Fruit fly (Drosophila melanogaster) whole organism, embryonic: ENCODE data around the gene CG31176.

Source experiments
- ATbp ChIP-seq: fragments of 200-800 bp; sonication (Bioruptor generic); optimal IDR thresholded peaks from 2 replicates; lab custom pipeline; 2017; ENCODE audit warnings: missing biosample characterization, mild to moderate bottlenecking, missing genetic modification characterization, missing genetic modification reagents
- BEAF-32 ChIP-seq: fragments of 200-800 bp; sonication (Bioruptor generic); optimal IDR thresholded peaks from 3 replicates; lab custom pipeline; 2017; ENCODE audit warnings: missing biosample characterization, missing genetic modification characterization, mild to moderate bottlenecking, moderate library complexity, missing genetic modification reagents
- CG10431 ChIP-seq: fragments of 200-800 bp; sonication (Bioruptor generic); optimal IDR thresholded peaks from 3 replicates; lab custom pipeline; 2018; ENCODE audit warnings: missing biosample characterization, mild to moderate bottlenecking, missing genetic modification characterization
- CG11504 ChIP-seq: fragments of 200-800 bp; sonication (Bioruptor generic); optimal IDR thresholded peaks from 3 replicates; lab custom pipeline; 2019; ENCODE audit warnings: missing biosample characterization, mild to moderate bottlenecking, missing genetic modification characterization, moderate library complexity
- CG11695 ChIP-seq: fragments of 200-800 bp; sonication (Bioruptor generic); IDR thresholded peaks from 3 replicates; pipeline ENCODE4 v1.3.6; 2022; ENCODE audit warnings: missing biosample characterization, missing genetic modification characterization
- CG12219 ChIP-seq: fragments of 200-800 bp; sonication (Bioruptor generic); optimal IDR thresholded peaks from 3 replicates; lab custom pipeline; 2018; ENCODE audit warnings: missing biosample characterization, mild to moderate bottlenecking, missing genetic modification characterization
- CG15011 ChIP-seq: fragments of 200-800 bp; sonication (Bioruptor generic); optimal IDR thresholded peaks from 3 replicates; lab custom pipeline; 2018; ENCODE audit warnings: missing biosample characterization, mild to moderate bottlenecking, missing genetic modification characterization
- CG1603 ChIP-seq: fragments of 200-800 bp; sonication (Bioruptor generic); optimal IDR thresholded peaks from 2 replicates; lab custom pipeline; 2019; ENCODE audit warnings: missing biosample characterization, mild to moderate bottlenecking, missing genetic modification characterization, moderate library complexity
- CG17328 ChIP-seq: fragments of 200-800 bp; sonication (Bioruptor generic); IDR thresholded peaks from 2 replicates; pipeline ENCODE4 v1.3.6; 2022; ENCODE audit warnings: missing biosample characterization, missing genetic modification characterization
- CG17612 ChIP-seq: fragments of 200-800 bp; sonication (Bioruptor generic); IDR thresholded peaks from 2 replicates; pipeline ENCODE4 v1.3.6; 2022; ENCODE audit warnings: missing biosample characterization, missing genetic modification characterization
- CG17829 ChIP-seq: fragments of 200-800 bp; optimal IDR thresholded peaks from 2 replicates; lab custom pipeline; 2019; ENCODE audit warnings: missing biosample characterization, mild to moderate bottlenecking, missing genetic modification characterization, moderate library complexity
- CG2199 ChIP-seq: fragments of 200-800 bp; sonication (Bioruptor generic); IDR thresholded peaks from 3 replicates; pipeline ENCODE4 v1.3.6; 2022; ENCODE audit warnings: missing biosample characterization, missing genetic modification characterization
- CG2712 ChIP-seq: fragments of 200-800 bp; optimal IDR thresholded peaks from 3 replicates; lab custom pipeline; 2019; ENCODE audit warnings: missing biosample characterization, mild to moderate bottlenecking, missing genetic modification characterization, moderate library complexity
- CG31365 ChIP-seq: fragments of 200-800 bp; sonication (Bioruptor generic); optimal IDR thresholded peaks from 2 replicates; lab custom pipeline; 2018; ENCODE audit warnings: missing biosample characterization, mild to moderate bottlenecking, missing genetic modification characterization
- CG3163 ChIP-seq: fragments of 200-800 bp; sonication (Bioruptor generic); optimal IDR thresholded peaks from 3 replicates; lab custom pipeline; 2016; ENCODE audit warnings: missing biosample characterization, missing genetic modification characterization
- CG32772 ChIP-seq: fragments of 200-800 bp; sonication (Bioruptor generic); IDR thresholded peaks from 2 replicates; pipeline ENCODE4 v1.3.6; 2022; ENCODE audit warnings: missing biosample characterization, missing genetic modification characterization
- CG34224 ChIP-seq: fragments of 200-800 bp; sonication (Bioruptor generic); IDR thresholded peaks from 3 replicates; pipeline ENCODE4 v1.3.6; 2022; ENCODE audit warnings: missing biosample characterization, missing genetic modification characterization; ENCODE audit not compliant: partially characterized antibody
- CG5180 ChIP-seq: fragments of 200-800 bp; sonication (Bioruptor generic); optimal IDR thresholded peaks from 3 replicates; lab custom pipeline; 2017; ENCODE audit warnings: missing biosample characterization, missing genetic modification characterization, mild to moderate bottlenecking, moderate library complexity, missing genetic modification reagents
- CG8388 ChIP-seq: fragments of 200-800 bp; sonication (Bioruptor generic); optimal IDR thresholded peaks from 2 replicates; lab custom pipeline; 2019; ENCODE audit warnings: missing biosample characterization, mild to moderate bottlenecking, missing genetic modification characterization, moderate library complexity
- Deaf1 ChIP-seq: fragments of 200-800 bp; optimal IDR thresholded peaks from 3 replicates; lab custom pipeline; 2019; ENCODE audit warnings: missing biosample characterization, mild to moderate bottlenecking, missing genetic modification characterization, moderate library complexity
- Dp ChIP-seq: fragments of 200-800 bp; sonication (Bioruptor generic); optimal IDR thresholded peaks from 2 replicates; lab custom pipeline; 2018; ENCODE audit warnings: missing biosample characterization, mild to moderate bottlenecking, missing genetic modification characterization, moderate library complexity
- E2f2 ChIP-seq: fragments of 200-800 bp; sonication (Bioruptor generic); IDR thresholded peaks from 2 replicates; pipeline ENCODE4 v1.3.6; 2022; ENCODE audit warnings: missing biosample characterization, missing genetic modification characterization
- Fer1 ChIP-seq: fragments of 200-800 bp; sonication (Bioruptor generic); optimal IDR thresholded peaks from 2 replicates; lab custom pipeline; 2017; ENCODE audit warnings: missing biosample characterization, mild to moderate bottlenecking, missing genetic modification characterization
- HmgZ ChIP-seq: fragments of 200-800 bp; sonication (Bioruptor generic); optimal IDR thresholded peaks from 2 replicates; lab custom pipeline; 2018; ENCODE audit warnings: missing biosample characterization, mild to moderate bottlenecking, missing genetic modification characterization
- MBD-R2 ChIP-seq: fragments of 200-800 bp; sonication (Bioruptor generic); IDR thresholded peaks from 2 replicates; pipeline ENCODE4 v1.3.6; 2022; ENCODE audit warnings: missing biosample characterization, missing genetic modification characterization
- Med ChIP-seq: fragments of 200-800 bp; sonication (Bioruptor generic); peaks from one replicate; lab custom pipeline; 2016; ENCODE audit warnings: missing biosample characterization, missing genetic modification characterization, mild to moderate bottlenecking, inconsistent platforms, moderate library complexity
- PHDP ChIP-seq: fragments of 200-800 bp; sonication (Bioruptor generic); optimal IDR thresholded peaks from 3 replicates; lab custom pipeline; 2018; ENCODE audit warnings: missing biosample characterization, mild to moderate bottlenecking, missing genetic modification characterization, moderate library complexity
- Trl ChIP-seq, 3 experiments: fragments of >200 bp in 2 of 3; fragments of 200-800 bp in 1 of 3; sonication (Bioruptor generic) in 1 of 3; optimal IDR thresholded peaks; 2 replicates in 1 of 3; 3 replicates in 2 of 3; lab custom pipeline; 2016 to 2017; ENCODE audit warnings: missing biosample characterization in 1 of 3, missing genetic modification characterization in 1 of 3
- Vsx1 ChIP-seq: fragments of 200-800 bp; sonication (Bioruptor generic); optimal IDR thresholded peaks from 2 replicates; lab custom pipeline; 2017; ENCODE audit warnings: missing biosample characterization, mild to moderate bottlenecking, missing genetic modification characterization, missing genetic modification reagents
- ab ChIP-seq: fragments of 200-800 bp; sonication (Bioruptor generic); optimal IDR thresholded peaks from 2 replicates; lab custom pipeline; 2016; ENCODE audit warnings: missing biosample characterization, missing genetic modification characterization
- abd-A ChIP-seq: fragments of 200-800 bp; sonication (Bioruptor generic); optimal IDR thresholded peaks from 3 replicates; lab custom pipeline; 2019; ENCODE audit warnings: missing biosample characterization, mild to moderate bottlenecking, missing genetic modification characterization, moderate library complexity
- amos ChIP-seq: fragments of 200-800 bp; sonication (Bioruptor generic); IDR thresholded peaks from 2 replicates; pipeline ENCODE4 v1.3.6; 2022; ENCODE audit warnings: missing biosample characterization, missing genetic modification characterization; ENCODE audit not compliant: partially characterized antibody
- ci ChIP-seq: fragments of 200-800 bp; sonication (Bioruptor generic); IDR thresholded peaks from 3 replicates; pipeline ENCODE4 v1.3.6; 2022; ENCODE audit warnings: missing biosample characterization, missing genetic modification characterization
- gro ChIP-seq: fragments of 200-800 bp; sonication (Bioruptor generic); optimal IDR thresholded peaks from 2 replicates; lab custom pipeline; 2016; ENCODE audit warnings: missing biosample characterization, missing genetic modification characterization
- kni ChIP-seq: fragments of 200-800 bp; sonication (Bioruptor generic); optimal IDR thresholded peaks from 3 replicates; lab custom pipeline; 2017; ENCODE audit warnings: mild to moderate bottlenecking, missing biosample characterization, missing genetic modification reagents, missing genetic modification characterization
- mam ChIP-seq: fragments of 200-800 bp; sonication (Bioruptor generic); optimal IDR thresholded peaks from 3 replicates; lab custom pipeline; 2016; ENCODE audit warnings: missing biosample characterization, missing genetic modification characterization
- mirr ChIP-seq: fragments of 200-800 bp; sonication (Bioruptor generic); optimal IDR thresholded peaks from 3 replicates; lab custom pipeline; 2018; ENCODE audit warnings: missing biosample characterization, mild to moderate bottlenecking, missing genetic modification characterization
- nom ChIP-seq: fragments of 200-800 bp; sonication (Bioruptor generic); optimal IDR thresholded peaks from 2 replicates; lab custom pipeline; 2017; ENCODE audit warnings: missing biosample characterization, missing genetic modification characterization, mild to moderate bottlenecking, moderate library complexity, missing genetic modification reagents
- pan ChIP-seq, 4 experiments: fragments of >200 bp in 3 of 4; fragments of 200-800 bp in 1 of 4; sonication (Bioruptor generic) in 1 of 4; optimal IDR thresholded peaks in 3 of 4; IDR thresholded peaks in 1 of 4; 2 replicates each; pipeline versions ENCODE4 v1.3.6 to Lab custom; 2017 to 2022; ENCODE audit warnings: missing biosample characterization in 2 of 4, missing genetic modification characterization in 2 of 4, mixed read lengths in 1 of 4
- peb ChIP-seq: fragments of 200-800 bp; sonication (Bioruptor generic); IDR thresholded peaks from 2 replicates; pipeline ENCODE4 v1.3.6; 2022; ENCODE audit warnings: missing biosample characterization, missing genetic modification characterization
- pho ChIP-seq: fragments of 200-800 bp; sonication (Bioruptor generic); optimal IDR thresholded peaks from 2 replicates; lab custom pipeline; 2016; ENCODE audit warnings: missing biosample characterization, missing genetic modification characterization
- pros ChIP-seq: fragments of 200-800 bp; sonication (Bioruptor generic); optimal IDR thresholded peaks from 3 replicates; lab custom pipeline; 2019; ENCODE audit warnings: missing biosample characterization, mild to moderate bottlenecking, missing genetic modification characterization, moderate library complexity
- sens ChIP-seq: fragments of 200-800 bp; sonication (Bioruptor generic); peaks from one replicate; lab custom pipeline; 2016; ENCODE audit warnings: missing biosample characterization, missing genetic modification characterization
- sim ChIP-seq: fragments of 200-800 bp; sonication (Bioruptor generic); IDR thresholded peaks from 2 replicates; pipeline ENCODE4 v1.3.6; 2022; ENCODE audit warnings: missing biosample characterization, missing genetic modification characterization
- stwl ChIP-seq: fragments of 200-800 bp; sonication (Bioruptor generic); optimal IDR thresholded peaks from 3 replicates; lab custom pipeline; 2018; ENCODE audit warnings: missing biosample characterization, mild to moderate bottlenecking, missing genetic modification characterization, moderate library complexity
- yki ChIP-seq: fragments of >200 bp; optimal IDR thresholded peaks from 3 replicates; lab custom pipeline; 2018
- zfh1 ChIP-seq: fragments of 200-800 bp; sonication (Bioruptor generic); IDR thresholded peaks from 3 replicates; pipeline ENCODE4 v1.3.6; 2022; ENCODE audit warnings: missing biosample characterization, missing genetic modification characterization

Gene CG31176

DNA sequence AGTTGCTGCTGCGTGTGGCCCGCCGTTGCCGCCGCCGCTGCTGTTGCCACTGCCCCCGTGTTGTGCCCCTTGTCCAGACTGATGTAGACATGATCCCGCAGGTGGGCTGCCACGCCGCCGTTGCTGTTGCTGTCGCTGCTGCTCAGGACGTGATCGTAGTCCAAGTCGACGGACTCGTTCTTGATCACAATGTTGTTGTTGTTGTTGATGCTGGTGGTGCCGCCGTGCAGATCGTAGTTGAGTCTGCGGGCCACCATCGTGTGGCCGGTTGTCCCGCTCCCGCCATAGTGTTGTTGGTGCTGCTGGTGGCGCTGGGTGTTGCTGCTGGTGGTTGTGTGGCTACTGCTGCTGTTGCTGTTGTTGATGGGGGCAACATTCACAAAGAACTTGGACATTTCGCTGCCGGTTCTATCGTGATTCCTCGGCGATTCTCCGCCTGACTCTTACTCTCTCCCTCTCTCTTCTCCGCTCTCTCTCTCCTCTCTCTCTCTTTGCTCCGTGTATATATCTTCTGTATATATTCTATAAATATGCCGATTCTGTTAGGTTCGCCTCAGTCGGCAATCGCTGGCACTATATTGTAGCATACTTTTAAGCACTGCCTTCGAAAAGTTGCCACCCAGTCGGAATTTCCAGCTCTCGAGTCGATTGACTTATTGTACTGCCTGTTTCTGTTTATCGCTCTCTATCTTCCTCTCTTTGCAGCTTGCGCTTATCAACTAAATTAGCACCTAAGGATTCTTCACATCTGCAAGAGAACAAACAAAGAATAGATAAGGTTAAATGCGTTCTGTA, 93.2 kb downstream of the CG31176 start (continued):
- no peak for TF ChIP-seq CG10431
- TF ChIP-seq CG32772 (GFP tag; lab: Robert Waterston, UW) = no peak
- peak; percentile 18 for TF ChIP-seq mam (GFP tag; lab: Kevin White, UChicago)
- peak; percentile 10; the same call in 1 of the 2 replicates for TF ChIP-seq MBD-R2 (GFP tag; lab: Robert Waterston, UW)
- peak; percentile 88 to 89 for TF ChIP-seq Trl (optimal IDR thresholded peaks at IDR 0.05; lab: Kevin White, UChicago)
- TF ChIP-seq Trl (GFP tag; optimal IDR thresholded peaks at IDR 0.05; lab: Kevin White, UChicago) = no peak
- peak; percentile 72 for TF ChIP-seq CG8388
- TF ChIP-seq pros = peak; percentile 47
- peak; percentile 18 for TF ChIP-seq HmgZ
- TF ChIP-seq CG34224 = peak; percentile 47; the same call in 1 of the 3 replicates
- TF ChIP-seq CG2712 = peak; percentile 45
- TF ChIP-seq Med (GFP tag; lab: Kevin White, UChicago) = peak; percentile 90
- no peak for TF ChIP-seq sim (GFP tag; lab: Robert Waterston, UW)
- peak; percentile 9 for TF ChIP-seq pho (GFP tag; lab: Kevin White, UChicago)
- TF ChIP-seq ATbp = no peak
- no peak for TF ChIP-seq ab (GFP tag; lab: Kevin White, UChicago)
- no peak for TF ChIP-seq pan (optimal IDR thresholded peaks at IDR 0.05; lab: Kevin White, UChicago)
- no peak for TF ChIP-seq pan (GFP tag; optimal IDR thresholded peaks at IDR 0.05 in 1 of 2, IDR thresholded peaks at IDR 0.05 in 1 of 2)
- peak; percentile 19; the same call in 1 of the 3 replicates for TF ChIP-seq zfh1 (GFP tag; lab: Robert Waterston, UW)
- TF ChIP-seq nom (GFP tag; lab: Kevin White, UChicago) = peak; percentile 12
- peak; percentile 35 for TF ChIP-seq Fer1 (GFP tag; lab: Kevin White, UChicago)
- TF ChIP-seq BEAF-32 = peak; percentile 0
- peak; percentile 82; the same call in 1 of the 2 replicates for TF ChIP-seq CG17612
- peak; percentile 4 for TF ChIP-seq Dp
- TF ChIP-seq peb (GFP tag; lab: Robert Waterston, UW) = no peak
- no peak for TF ChIP-seq CG11695 (GFP tag; lab: Robert Waterston, UW)
- no peak for TF ChIP-seq kni (GFP tag; lab: Kevin White, UChicago)
- TF ChIP-seq amos (GFP tag; lab: Robert Waterston, UW) = peak; percentile 18; the same call in 1 of the 2 replicates
- TF ChIP-seq ci (GFP tag; lab: Robert Waterston, UW) = peak; percentile 66; the same call in 2 of the 3 replicates
- TF ChIP-seq CG17328 (GFP tag; lab: Robert Waterston, UW) = no peak
- TF ChIP-seq CG12219 (GFP tag; lab: Kevin White, UChicago) = no peak
- TF ChIP-seq Deaf1 = peak; percentile 56
- no peak for TF ChIP-seq CG5180
- peak; percentile 42 for TF ChIP-seq Vsx1 (GFP tag; lab: Kevin White, UChicago)
- TF ChIP-seq CG17829 (tag; lab: Kevin White, UChicago) = peak; percentile 43
- peak; percentile 36 for TF ChIP-seq CG11504
- no peak for TF ChIP-seq PHDP (tag; lab: Kevin White, UChicago)
- no peak for TF ChIP-seq CG15011 (GFP tag; lab: Kevin White, UChicago)
- TF ChIP-seq CG31365 = peak; percentile 15
- TF ChIP-seq CG1603 (tag; lab: Kevin White, UChicago) = peak; percentile 26
- peak; percentile 82; the same call in 2 of the 3 replicates for TF ChIP-seq CG2199 (GFP tag; lab: Robert Waterston, UW)
- TF ChIP-seq sens = peak; percentile 67
- peak; percentile 36 for TF ChIP-seq E2f2 (GFP tag; lab: Robert Waterston, UW)
- peak; percentile 41 for TF ChIP-seq gro (GFP tag; lab: Kevin White, UChicago)
- peak; percentile 65 for TF ChIP-seq CG3163 (GFP tag; lab: Kevin White, UChicago)
- peak; percentile 89 for TF ChIP-seq stwl (tag; lab: Kevin White, UChicago)
- peak; percentile 11 for TF ChIP-seq mirr
- TF ChIP-seq abd-A (tag; lab: Kevin White, UChicago) = peak; percentile 4
- peak; percentile 78 for TF ChIP-seq yki (lab: Kevin White, UChicago)
